Worm (Caenorhabditis elegans) whole organism, early embryonic: Measurements from ENCODE around the gene K03B8.11.

Experiments
- B0310.2 ChIP-seq: sonication (generic microtip); optimal IDR thresholded peaks from 2 replicates; lab custom pipeline; 2016; ENCODE audit warnings: mild to moderate bottlenecking, missing genetic modification characterization, missing compliant biosample characterization
- F13C5.2 ChIP-seq: sonication (generic microtip); optimal IDR thresholded peaks from 2 replicates; lab custom pipeline; 2017; ENCODE audit warnings: mild to moderate bottlenecking, missing genetic modification characterization, inconsistent platforms, missing compliant biosample characterization
- ceh-13 ChIP-seq: fragments of 200-800 bp; sonication (Bioruptor generic); optimal IDR thresholded peaks from 2 replicates; lab custom pipeline; 2018; ENCODE audit warnings: mild to moderate bottlenecking, missing genetic modification characterization, missing compliant biosample characterization
- ceh-36 ChIP-seq: sonication (generic microtip); optimal IDR thresholded peaks from 2 replicates; lab custom pipeline; 2016; ENCODE audit warnings: missing genetic modification characterization, inconsistent platforms, missing compliant biosample characterization
- ets-7 ChIP-seq: sonication (generic microtip); optimal IDR thresholded peaks from 2 replicates; lab custom pipeline; 2016; ENCODE audit warnings: missing genotype, missing genetic modification characterization, missing compliant biosample characterization
- flt-1 ChIP-seq: fragments of 200-800 bp; sonication (Bioruptor generic); IDR thresholded peaks from 2 replicates; pipeline ENCODE4 v1.3.6; 2022; ENCODE audit warnings: missing genetic modification characterization, missing compliant biosample characterization
- hmbx-1 ChIP-seq: sonication (generic microtip); optimal IDR thresholded peaks from 2 replicates; lab custom pipeline; 2016; ENCODE audit warnings: mild to moderate bottlenecking, missing genetic modification characterization, missing compliant biosample characterization
- tbx-11 ChIP-seq: fragments of 200-800 bp; sonication (Bioruptor generic); IDR thresholded peaks from 2 replicates; pipeline ENCODE4 v1.3.6; 2022; ENCODE audit warnings: missing genetic modification characterization, missing compliant biosample characterization
- tbx-37 ChIP-seq: fragments of 200-800 bp; sonication (Bioruptor generic); conservative IDR thresholded peaks from 2 replicates; pipeline ENCODE4 v1.3.6; 2022; ENCODE audit warnings: missing genetic modification reagents, missing genetic modification characterization, missing compliant biosample characterization

DNA sequence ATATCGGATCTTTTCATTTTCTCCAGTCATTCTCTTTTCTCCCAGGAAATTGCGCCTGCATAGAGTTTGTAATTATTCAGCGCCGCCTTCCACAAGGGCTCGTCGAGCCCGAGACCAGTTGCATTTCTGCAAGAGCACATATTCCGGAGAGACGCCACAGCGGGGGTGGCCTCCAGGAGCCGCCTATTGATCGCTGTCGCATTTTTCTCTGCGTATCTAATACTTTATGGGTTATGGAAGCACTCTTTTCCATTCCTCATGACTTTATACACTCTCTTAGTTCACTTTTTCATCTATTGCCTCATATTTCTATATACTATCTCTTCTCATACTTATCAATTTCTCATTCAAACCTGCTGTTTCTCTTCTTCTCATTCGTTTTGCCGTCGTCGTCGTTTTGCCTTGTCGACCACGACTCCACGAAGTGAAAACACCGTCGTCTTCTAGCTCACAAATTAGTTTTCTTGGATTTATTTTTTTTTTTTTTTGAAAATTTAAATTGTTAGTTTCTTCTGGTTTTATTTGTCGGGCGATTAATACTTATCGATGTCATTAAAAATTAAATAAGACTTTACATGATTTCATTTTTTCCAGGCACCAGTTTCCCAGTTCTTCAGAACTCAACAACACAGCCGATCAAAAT is 15.0 kb downstream of the K03B8.11 start, which contains the start of gene cnb-1:
- TF ChIP-seq tbx-37 (GFP tag; lab: Robert Waterston, UW) (no peak), flt-1 (GFP tag; lab: Robert Waterston, UW) (no peak), hmbx-1 (no peak), ceh-13 (GFP tag; lab: Kevin White, UChicago) (no peak), tbx-11 (GFP tag; lab: Robert Waterston, UW) (no peak), ets-7 (tag; lab: Kevin White, UChicago) (no peak), ceh-36 (tag; lab: Kevin White, UChicago) (no peak), F13C5.2 (tag; lab: Kevin White, UChicago) (peak; percentile 13), B0310.2 (tag; lab: Kevin White, UChicago) (no peak)
